Worm (Caenorhabditis elegans) whole organism, L2 larva: Measurements from ENCODE around the gene C38C6.3.
A peak's percentile ranks its signal among the peaks of the same experiment; 100 is the strongest.

ENCODE experiments used
- C34F6.9 ChIP-seq: fragments of 150-350 bp; optimal IDR thresholded peaks from 2 replicates; lab custom pipeline; 2014; ENCODE audit warnings: missing biosample characterization, missing genetic modification characterization
- F13H6.1 ChIP-seq: sonication (generic microtip); optimal IDR thresholded peaks from 2 replicates; lab custom pipeline; 2016; ENCODE audit warnings: missing genetic modification characterization, missing compliant biosample characterization
- R02D3.7 ChIP-seq: fragments of 150-350 bp; optimal IDR thresholded peaks from 2 replicates; lab custom pipeline; 2014; ENCODE audit warnings: missing biosample characterization, missing genetic modification characterization
- Y55F3AM.14 ChIP-seq: fragments of 200-800 bp; sonication (Bioruptor generic); optimal IDR thresholded peaks from 2 replicates; lab custom pipeline; 2018; ENCODE audit warnings: mild to moderate bottlenecking, missing genetic modification characterization, missing compliant biosample characterization
- ZK546.5 ChIP-seq: sonication (generic microtip); optimal IDR thresholded peaks from 2 replicates; lab custom pipeline; 2017; ENCODE audit warnings: missing biosample characterization, missing genetic modification characterization
- alr-1 ChIP-seq: fragments of 150-350 bp; optimal IDR thresholded peaks from 2 replicates; lab custom pipeline; 2014; ENCODE audit warnings: missing biosample characterization, missing genetic modification characterization
- aly-2 ChIP-seq: fragments of 150-350 bp; optimal IDR thresholded peaks from 2 replicates; lab custom pipeline; 2014; ENCODE audit warnings: missing biosample characterization, missing genetic modification characterization
- ama-1 ChIP-seq: fragments of 150-350 bp; optimal IDR thresholded peaks from 2 replicates; lab custom pipeline; 2018; ENCODE audit warnings: inconsistent platforms
- blmp-1 ChIP-seq: sonication (generic microtip); optimal IDR thresholded peaks from 2 replicates; lab custom pipeline; 2017; ENCODE audit warnings: missing genetic modification characterization, mild to moderate bottlenecking, missing compliant biosample characterization, antibody characterized with exemption, moderate library complexity; ENCODE audit not compliant: insufficient read depth
- ceh-82 ChIP-seq: fragments of 150-350 bp; optimal IDR thresholded peaks from 2 replicates; lab custom pipeline; 2014; ENCODE audit warnings: missing biosample characterization, missing genetic modification characterization
- crh-2 ChIP-seq: sonication (generic microtip); optimal IDR thresholded peaks from 2 replicates; lab custom pipeline; 2017; ENCODE audit warnings: missing biosample characterization, missing genetic modification characterization
- dmd-4 ChIP-seq: sonication (generic microtip); optimal IDR thresholded peaks from 2 replicates; lab custom pipeline; 2017; ENCODE audit warnings: missing biosample characterization, missing genetic modification characterization
- egl-27 ChIP-seq: sonication (generic microtip); optimal IDR thresholded peaks from 3 replicates; lab custom pipeline; 2017; ENCODE audit warnings: missing biosample characterization, missing genetic modification reagents, missing genetic modification characterization
- elt-1 ChIP-seq: fragments of 150-350 bp; optimal IDR thresholded peaks from 2 replicates; lab custom pipeline; 2014; ENCODE audit warnings: missing biosample characterization, missing genetic modification characterization
- elt-3 ChIP-seq: sonication (generic microtip); optimal IDR thresholded peaks from 2 replicates; lab custom pipeline; 2017; ENCODE audit warnings: missing biosample characterization, missing genetic modification characterization
- fos-1 ChIP-seq: fragments of 150-350 bp; optimal IDR thresholded peaks from 2 replicates; lab custom pipeline; 2014; ENCODE audit warnings: missing biosample characterization, missing genetic modification characterization
- gmeb-1 ChIP-seq: fragments of 150-350 bp; optimal IDR thresholded peaks from 2 replicates; lab custom pipeline; 2014; ENCODE audit warnings: missing biosample characterization, missing genetic modification characterization
- lin-11 ChIP-seq: fragments of 150-350 bp; sonication (generic microtip); optimal IDR thresholded peaks from 2 replicates; lab custom pipeline; 2014; ENCODE audit warnings: missing biosample characterization, missing genetic modification characterization, inconsistent platforms, mixed read lengths
- lin-13 ChIP-seq: fragments of 150-350 bp; optimal IDR thresholded peaks from 2 replicates; lab custom pipeline; 2014; ENCODE audit warnings: missing biosample characterization, missing genetic modification reagents, missing genetic modification characterization
- lin-39 ChIP-seq: fragments of 150-350 bp; optimal IDR thresholded peaks from 2 replicates; lab custom pipeline; 2014; ENCODE audit warnings: missing biosample characterization, missing genetic modification reagents, missing genetic modification characterization
- lsy-2 ChIP-seq, 2 experiments: fragments of 150-350 bp in 1 of 2; sonication (generic microtip) in 1 of 2; optimal IDR thresholded peaks; 2 replicates each; lab custom pipeline; 2014 to 2017; ENCODE audit warnings: missing biosample characterization in 2 of 2, missing genetic modification characterization in 2 of 2
- mab-5 ChIP-seq: fragments of 150-350 bp; optimal IDR thresholded peaks from 2 replicates; lab custom pipeline; 2014; ENCODE audit warnings: missing biosample characterization, missing genetic modification characterization
- mbf-1 ChIP-seq: sonication (generic microtip); optimal IDR thresholded peaks from 2 replicates; lab custom pipeline; 2017; ENCODE audit warnings: missing biosample characterization, missing genetic modification characterization
- mdl-1 ChIP-seq, 2 experiments: fragments of 150-350 bp in 1 of 2; sonication (generic microtip) in 1 of 2; optimal IDR thresholded peaks; 2 replicates each; lab custom pipeline; 2017; ENCODE audit warnings: missing biosample characterization in 2 of 2, missing genetic modification characterization in 2 of 2
- nhr-10 ChIP-seq: sonication (generic microtip); optimal IDR thresholded peaks from 2 replicates; lab custom pipeline; 2017; ENCODE audit warnings: missing biosample characterization, missing genetic modification characterization
- nhr-12 ChIP-seq: fragments of 150-350 bp; optimal IDR thresholded peaks from 2 replicates; lab custom pipeline; 2014; ENCODE audit warnings: missing biosample characterization, missing genetic modification characterization
- nhr-129 ChIP-seq: fragments of 150-350 bp; optimal IDR thresholded peaks from 2 replicates; lab custom pipeline; 2014; ENCODE audit warnings: missing biosample characterization, missing genetic modification characterization
- nhr-21 ChIP-seq: fragments of 150-350 bp; optimal IDR thresholded peaks from 2 replicates; lab custom pipeline; 2014; ENCODE audit warnings: missing biosample characterization, missing genetic modification characterization
- nhr-23 ChIP-seq: fragments of 150-350 bp; optimal IDR thresholded peaks from 2 replicates; lab custom pipeline; 2014; ENCODE audit warnings: missing biosample characterization, missing genetic modification reagents, missing genetic modification characterization
- nhr-237 ChIP-seq: fragments of 150-350 bp; optimal IDR thresholded peaks from 2 replicates; lab custom pipeline; 2014; ENCODE audit warnings: missing biosample characterization, missing genetic modification characterization
- nhr-25 ChIP-seq: fragments of 150-350 bp; sonication (generic microtip); optimal IDR thresholded peaks from 3 replicates; lab custom pipeline; 2014; ENCODE audit warnings: missing biosample characterization, missing genetic modification characterization
- nhr-6 ChIP-seq: fragments of 150-350 bp; optimal IDR thresholded peaks from 2 replicates; lab custom pipeline; 2014; ENCODE audit warnings: missing biosample characterization, missing genetic modification characterization
- nhr-77 ChIP-seq: fragments of 150-350 bp; optimal IDR thresholded peaks from 2 replicates; lab custom pipeline; 2014; ENCODE audit warnings: missing biosample characterization, missing genetic modification characterization
- peb-1 ChIP-seq: fragments of 150-350 bp; optimal IDR thresholded peaks from 2 replicates; lab custom pipeline; 2014; ENCODE audit warnings: missing biosample characterization, missing genetic modification characterization
- sem-4 ChIP-seq: fragments of 150-350 bp; optimal IDR thresholded peaks from 2 replicates; lab custom pipeline; 2014; ENCODE audit warnings: missing biosample characterization, missing genetic modification reagents, missing genetic modification characterization
- skn-1 ChIP-seq: sonication (generic microtip); optimal IDR thresholded peaks from 2 replicates; lab custom pipeline; 2017; ENCODE audit warnings: missing biosample characterization, missing genetic modification characterization
- sma-3 ChIP-seq: sonication (generic microtip); optimal IDR thresholded peaks from 2 replicates; lab custom pipeline; 2016; ENCODE audit warnings: missing genetic modification reagents, missing genetic modification characterization, missing compliant biosample characterization
- sma-9 ChIP-seq, 2 experiments: fragments of 150-350 bp in 1 of 2; sonication (generic microtip) in 1 of 2; optimal IDR thresholded peaks; 2 replicates each; lab custom pipeline; 2014 to 2016; ENCODE audit warnings: missing genetic modification characterization in 2 of 2, mild to moderate bottlenecking in 1 of 2, missing biosample characterization in 1 of 2, missing compliant biosample characterization in 1 of 2, missing genetic modification reagents in 1 of 2, moderate library complexity in 1 of 2
- snpc-4 ChIP-seq: fragments of 150-350 bp; optimal IDR thresholded peaks from 2 replicates; lab custom pipeline; 2014; ENCODE audit warnings: missing biosample characterization, missing genetic modification characterization
- unc-39 ChIP-seq: fragments of 150-350 bp; optimal IDR thresholded peaks from 2 replicates; lab custom pipeline; 2014; ENCODE audit warnings: missing biosample characterization, missing genetic modification characterization
- unc-62 ChIP-seq: fragments of 150-350 bp; optimal IDR thresholded peaks from 2 replicates; lab custom pipeline; 2014; ENCODE audit warnings: missing biosample characterization, missing genetic modification reagents, missing genetic modification characterization
- zag-1 ChIP-seq: fragments of 150-350 bp; optimal IDR thresholded peaks from 2 replicates; lab custom pipeline; 2014; ENCODE audit warnings: missing biosample characterization, missing genetic modification characterization
- ztf-1 ChIP-seq: fragments of 200-800 bp; sonication (Bioruptor generic); conservative IDR thresholded peaks from 2 replicates; pipeline ENCODE4 v1.3.6; 2022; ENCODE audit warnings: missing genetic modification characterization, missing compliant biosample characterization
- ztf-11 ChIP-seq: sonication (generic microtip); optimal IDR thresholded peaks from 2 replicates; lab custom pipeline; 2017; ENCODE audit warnings: missing biosample characterization, missing genetic modification characterization
- ztf-4 ChIP-seq: fragments of 150-350 bp; optimal IDR thresholded peaks from 2 replicates; lab custom pipeline; 2014; ENCODE audit warnings: missing biosample characterization, missing genetic modification characterization

C38C6.3 gene

ce11 chrII:14597788-14598187 lies 35.1 kb upstream of the C38C6.3 start:
- TF ChIP-seq ztf-11 (tag; lab: Kevin White, UChicago), result no peak
- TF ChIP-seq dmd-4 (tag; lab: Kevin White, UChicago), result no peak
- no peak for TF ChIP-seq gmeb-1
- TF ChIP-seq skn-1 (tag; lab: Kevin White, UChicago), result no peak
- TF ChIP-seq fos-1 (tag; lab: Kevin White, UChicago), result no peak
- no peak for TF ChIP-seq nhr-237 (tag; lab: Kevin White, UChicago)
- no peak for TF ChIP-seq nhr-10
- no peak for TF ChIP-seq nhr-77 (tag; lab: Kevin White, UChicago)
- peak; percentile 2 for TF ChIP-seq nhr-21 (tag; lab: Kevin White, UChicago)
- peak; percentile 48 for TF ChIP-seq sma-9 (GFP tag; optimal IDR thresholded peaks at IDR 0.05; lab: Kevin White, UChicago)
- TF ChIP-seq sma-9 (tag; optimal IDR thresholded peaks at IDR 0.05; lab: Kevin White, UChicago), result no peak
- no peak for TF ChIP-seq unc-62 (GFP tag; lab: Kevin White, UChicago)

- TF ChIP-seq lin-11, result no peak
- TF ChIP-seq peb-1 (tag; lab: Kevin White, UChicago), result no peak
- TF ChIP-seq elt-1 (tag; lab: Kevin White, UChicago), result no peak
- peak; percentile 81 for TF ChIP-seq crh-2 (tag; lab: Kevin White, UChicago)
- no peak for TF ChIP-seq unc-39 (tag; lab: Kevin White, UChicago)
- peak; percentile 49 for TF ChIP-seq gmeb-1
- no peak for TF ChIP-seq unc-62 (GFP tag; lab: Kevin White, UChicago)
- no peak for TF ChIP-seq ZK546.5 (tag; lab: Kevin White, UChicago)
- no peak for TF ChIP-seq elt-3 (tag; lab: Kevin White, UChicago)
- peak; percentile 22 for TF ChIP-seq lin-13
- peak; percentile 78 for TF ChIP-seq C34F6.9 (tag; lab: Kevin White, UChicago)
- TF ChIP-seq sma-9 (GFP tag; optimal IDR thresholded peaks at IDR 0.05; lab: Kevin White, UChicago), result peak; percentile 89
- no peak for TF ChIP-seq sma-9 (tag; optimal IDR thresholded peaks at IDR 0.05; lab: Kevin White, UChicago)
- peak; percentile 76 for TF ChIP-seq F13H6.1 (tag; lab: Kevin White, UChicago)
- TF ChIP-seq egl-27, result no peak
- TF ChIP-seq mdl-1 (tag; optimal IDR thresholded peaks at IDR 0.05; lab: Kevin White, UChicago), result peak in 1 of 2 experiments; percentile 63
- TF ChIP-seq nhr-237 (tag; lab: Kevin White, UChicago), result no peak
- TF ChIP-seq sma-3 (GFP tag; lab: Kevin White, UChicago), result peak; percentile 64
- TF ChIP-seq zag-1 (tag; lab: Kevin White, UChicago), result no peak
- TF ChIP-seq nhr-12 (tag; lab: Kevin White, UChicago), result no peak
- no peak for TF ChIP-seq nhr-25 (tag; lab: Kevin White, UChicago)
- peak; percentile 50 for TF ChIP-seq fos-1 (tag; lab: Kevin White, UChicago)
- TF ChIP-seq nhr-129, result peak; percentile 91
- no peak for TF ChIP-seq nhr-77 (tag; lab: Kevin White, UChicago)
- TF ChIP-seq mbf-1 (tag; lab: Kevin White, UChicago), result no peak
- no peak for TF ChIP-seq skn-1 (tag; lab: Kevin White, UChicago)
- peak; percentile 20 for TF ChIP-seq mab-5 (tag; lab: Kevin White, UChicago)
- TF ChIP-seq nhr-6 (tag; lab: Kevin White, UChicago), result peak; percentile 45
- peak; percentile 34 for TF ChIP-seq ama-1 (lab: Kevin White, UChicago)
- TF ChIP-seq dmd-4 (tag; lab: Kevin White, UChicago), result no peak
- no peak for TF ChIP-seq alr-1
- no peak for TF ChIP-seq ztf-11 (tag; lab: Kevin White, UChicago)
- TF ChIP-seq ztf-1, result no peak
- no peak for TF ChIP-seq Y55F3AM.14 (GFP tag; lab: Kevin White, UChicago)
- peak; percentile 7 for TF ChIP-seq nhr-10
- TF ChIP-seq blmp-1 (tag; lab: Kevin White, UChicago), result no peak
- no peak for TF ChIP-seq nhr-23 (tag; lab: Kevin White, UChicago)
- TF ChIP-seq nhr-21 (tag; lab: Kevin White, UChicago), result no peak
- peak; percentile 68 for TF ChIP-seq ztf-4 (tag; lab: Kevin White, UChicago)
- TF ChIP-seq lin-39 (tag; lab: Kevin White, UChicago), result no peak
- peak; percentile 34 for TF ChIP-seq snpc-4
- no peak for TF ChIP-seq R02D3.7
- TF ChIP-seq sem-4 (tag; lab: Kevin White, UChicago), result no peak
- peak in 1 of 2 experiments; percentile 81 for TF ChIP-seq lsy-2 (tag; optimal IDR thresholded peaks at IDR 0.05; lab: Kevin White, UChicago)
- TF ChIP-seq ceh-82 (tag; lab: Kevin White, UChicago), result no peak
- TF ChIP-seq aly-2 (tag; lab: Kevin White, UChicago), result no peak
- TF ChIP-seq, all 48 proteins: peak for 17
These were observed 34.6 kb upstream of the C38C6.3 start for ce11 chrII:14598367-14598766.
